Fruit fly (Drosophila melanogaster) ovary, adult (tissue): ENCODE data around the gene tfc.

Source experiments
- CG17801 ChIP-seq: fragments of 200-800 bp; optimal IDR thresholded peaks from 2 replicates; lab custom pipeline; 2019; ENCODE audit warnings: missing biosample characterization, mild to moderate bottlenecking, missing genetic modification characterization, moderate library complexity; ENCODE audit not compliant: partially characterized antibody

Gene tfc

dm6 chr3L:1250396-1250795 lies 5.9 kb upstream of the tfc start, which contains the start of gene Bfc:
Bfc (plus strand) TSS chr3L:1250696.
- TF ChIP-seq CG17801 (GFP tag; lab: Kevin White, UChicago), result no peak

- no peak for TF ChIP-seq CG17801 (GFP tag; lab: Kevin White, UChicago)
Observed at dm6 chr3L:1251712-1252111, 4.5 kb upstream of the tfc start, which contains the start of the genes CG9130 and CG9133. CG9130 (plus strand) TSS chr3L:1252012. CG9133 (plus strand) TSS chr3L:1252012.

- TF ChIP-seq CG17801 (GFP tag; lab: Kevin White, UChicago), result no peak
Observed at dm6 chr3L:1258547-1258946, 2.3 kb downstream of the tfc start.

dm6 chr3L:1264998-1265397 lies 8.7 kb downstream of the tfc start:
- no peak for TF ChIP-seq CG17801 (GFP tag; lab: Kevin White, UChicago)

dm6 chr3L:1265423-1266002 lies 9.3 kb downstream of the tfc start:
- TF ChIP-seq CG17801 (GFP tag; lab: Kevin White, UChicago), result no peak

- no peak for TF ChIP-seq CG17801 (GFP tag; lab: Kevin White, UChicago)
Observed at dm6 chr3L:1269013-1269412, 12.8 kb downstream of the tfc start.

dm6 chr3L:1275767-1276166 lies 19.5 kb downstream of the tfc start, which contains the start of gene CG32333:
CG32333 (plus strand) TSS chr3L:1275956.
- no peak for TF ChIP-seq CG17801 (GFP tag; lab: Kevin White, UChicago)

dm6 chr3L:1277937-1278336 lies 21.7 kb downstream of the tfc start:
- no peak for TF ChIP-seq CG17801 (GFP tag; lab: Kevin White, UChicago)

- TF ChIP-seq CG17801 (GFP tag; lab: Kevin White, UChicago), result no peak
Observed at dm6 chr3L:1279685-1280084, 23.4 kb downstream of the tfc start.

dm6 chr3L:1280890-1281622 lies 24.8 kb downstream of the tfc start:
- no peak for TF ChIP-seq CG17801 (GFP tag; lab: Kevin White, UChicago)

dm6 chr3L:1294835-1295234 lies 38.6 kb downstream of the tfc start:
- TF ChIP-seq CG17801 (GFP tag; lab: Kevin White, UChicago), result no peak

dm6 chr3L:1295693-1296092 lies 39.4 kb downstream of the tfc start, which contains the start of gene Rabex-5:
Rabex-5 (plus strand) TSS chr3L:1295913.
- no peak for TF ChIP-seq CG17801 (GFP tag; lab: Kevin White, UChicago)

- no peak for TF ChIP-seq CG17801 (GFP tag; lab: Kevin White, UChicago)
Observed at dm6 chr3L:1298509-1298908, 42.3 kb downstream of the tfc start, which contains the start of gene scf. scf (plus strand) TSS chr3L:1298672.

- peak; percentile 90 for TF ChIP-seq CG17801 (GFP tag; lab: Kevin White, UChicago)
Observed at dm6 chr3L:1300076-1300635, 43.9 kb downstream of the tfc start.

- no peak for TF ChIP-seq CG17801 (GFP tag; lab: Kevin White, UChicago)
Observed at dm6 chr3L:1302234-1302949, 46.1 kb downstream of the tfc start, which contains the start of the genes Rac1 and Acat2. Rac1 (minus strand) TSS chr3L:1302683. Acat2 (plus strand) TSS chr3L:1302944.
